Fruit fly (Drosophila melanogaster) whole organism: ENCODE data around the gene CG5909.

Source experiments
- CG8478 ChIP-seq: fragments of >200 bp; optimal IDR thresholded peaks from 2 replicates; lab custom pipeline; 2018; ENCODE audit warnings: inconsistent platforms
- pan ChIP-seq: fragments of >200 bp; optimal IDR thresholded peaks from 2 replicates; lab custom pipeline; 2017

dm6 chr3R:27111784-27112602 is 49.0 kb upstream of the CG5909 start, which contains the start of the genes gb and CG5815:
- TF ChIP-seq pan (lab: Kevin White, UChicago), result no peak
- no peak for TF ChIP-seq CG8478 (lab: Kevin White, UChicago)
